Fruit fly (Drosophila melanogaster) whole organism, embryonic: Measurements from ENCODE around the gene CG7484.

Experiments
- Atf6 ChIP-seq: fragments of 200-800 bp; sonication (Bioruptor generic); IDR thresholded peaks from 2 replicates; pipeline ENCODE4 v1.3.6; 2022; ENCODE audit warnings: missing biosample characterization, missing genetic modification characterization
- Bdp1 ChIP-seq: fragments of 200-800 bp; sonication (Bioruptor generic); optimal IDR thresholded peaks from 3 replicates; lab custom pipeline; 2016; ENCODE audit warnings: missing biosample characterization, missing genetic modification characterization
- CG10543 ChIP-seq: fragments of 200-800 bp; sonication (Bioruptor generic); optimal IDR thresholded peaks from 3 replicates; lab custom pipeline; 2017; ENCODE audit warnings: missing biosample characterization, mild to moderate bottlenecking, missing genetic modification characterization, moderate library complexity
- CG12155 ChIP-seq: fragments of 200-800 bp; sonication (Bioruptor generic); optimal IDR thresholded peaks from 3 replicates; lab custom pipeline; 2016; ENCODE audit warnings: missing biosample characterization, missing genetic modification characterization
- CG12769 ChIP-seq: fragments of 200-800 bp; sonication (Bioruptor generic); optimal IDR thresholded peaks from 2 replicates; lab custom pipeline; 2019; ENCODE audit warnings: missing biosample characterization, mild to moderate bottlenecking, missing genetic modification characterization, moderate library complexity
- CG13287 ChIP-seq: fragments of 200-800 bp; sonication (Bioruptor generic); IDR thresholded peaks from 2 replicates; pipeline ENCODE4 v1.3.6; 2022; ENCODE audit warnings: missing biosample characterization, missing genetic modification characterization; ENCODE audit not compliant: partially characterized antibody
- CG13296 ChIP-seq: fragments of 200-800 bp; sonication (Bioruptor generic); optimal IDR thresholded peaks from 3 replicates; lab custom pipeline; 2018; ENCODE audit warnings: missing biosample characterization, mild to moderate bottlenecking, missing genetic modification characterization
- CG14014 ChIP-seq: fragments of 200-800 bp; sonication (Bioruptor generic); IDR thresholded peaks from 2 replicates; pipeline ENCODE4 v1.3.6; 2022; ENCODE audit warnings: missing biosample characterization, missing genetic modification characterization
- CG14050 ChIP-seq: fragments of 200-800 bp; sonication (Bioruptor generic); IDR thresholded peaks from 3 replicates; pipeline ENCODE4 v1.3.6; 2022; ENCODE audit warnings: missing biosample characterization, missing genetic modification characterization
- CG16779 ChIP-seq: fragments of 200-800 bp; sonication (Bioruptor generic); IDR thresholded peaks from 2 replicates; pipeline ENCODE4 v1.3.6; 2022; ENCODE audit warnings: missing biosample characterization, missing genetic modification characterization
- CG17361 ChIP-seq: fragments of 200-800 bp; sonication (Bioruptor generic); IDR thresholded peaks from 3 replicates; pipeline ENCODE4 v1.3.6; 2022; ENCODE audit warnings: missing biosample characterization, missing genetic modification characterization
- CG17612 ChIP-seq: fragments of 200-800 bp; sonication (Bioruptor generic); IDR thresholded peaks from 2 replicates; pipeline ENCODE4 v1.3.6; 2022; ENCODE audit warnings: missing biosample characterization, missing genetic modification characterization
- CG2889 ChIP-seq: fragments of 200-800 bp; sonication (Bioruptor generic); IDR thresholded peaks from 3 replicates; pipeline ENCODE4 v1.3.6; 2022; ENCODE audit warnings: missing biosample characterization, missing genetic modification characterization
- CG32532 ChIP-seq: fragments of 200-800 bp; sonication (Bioruptor generic); IDR thresholded peaks from 2 replicates; pipeline ENCODE4 v1.3.6; 2022; ENCODE audit warnings: missing biosample characterization, missing genetic modification characterization
- CG32767 ChIP-seq: fragments of 200-800 bp; sonication (Bioruptor generic); IDR thresholded peaks from 2 replicates; pipeline ENCODE4 v1.3.6; 2022; ENCODE audit warnings: missing biosample characterization, missing genetic modification characterization
- CG34422 ChIP-seq: fragments of 200-800 bp; sonication (Bioruptor generic); IDR thresholded peaks from 3 replicates; pipeline ENCODE4 v1.3.6; 2022; ENCODE audit warnings: missing biosample characterization, missing genetic modification characterization
- CG4707 ChIP-seq: fragments of 200-800 bp; sonication (Bioruptor generic); optimal IDR thresholded peaks from 2 replicates; lab custom pipeline; 2018; ENCODE audit warnings: missing biosample characterization, mild to moderate bottlenecking, missing genetic modification characterization, moderate library complexity
- CG6175 ChIP-seq: fragments of 200-800 bp; sonication (Bioruptor generic); IDR thresholded peaks from 3 replicates; pipeline ENCODE4 v1.3.6; 2022; ENCODE audit warnings: missing biosample characterization, missing genetic modification characterization
- CG8765 ChIP-seq: fragments of 200-800 bp; sonication (Bioruptor generic); IDR thresholded peaks from 2 replicates; pipeline ENCODE4 v1.3.6; 2022; ENCODE audit warnings: missing biosample characterization, missing genetic modification characterization
- CoRest ChIP-seq: fragments of 200-800 bp; sonication (Bioruptor generic); optimal IDR thresholded peaks from 3 replicates; lab custom pipeline; 2018; ENCODE audit warnings: missing biosample characterization, mild to moderate bottlenecking, missing genetic modification characterization, moderate library complexity
- Deaf1 ChIP-seq: fragments of 200-800 bp; optimal IDR thresholded peaks from 3 replicates; lab custom pipeline; 2019; ENCODE audit warnings: missing biosample characterization, mild to moderate bottlenecking, missing genetic modification characterization, moderate library complexity
- Gsc ChIP-seq: fragments of 200-800 bp; sonication (Bioruptor generic); IDR thresholded peaks from 2 replicates; pipeline ENCODE4 v1.3.6; 2022; ENCODE audit warnings: missing biosample characterization, missing genetic modification characterization
- HmgZ ChIP-seq: fragments of 200-800 bp; sonication (Bioruptor generic); optimal IDR thresholded peaks from 2 replicates; lab custom pipeline; 2018; ENCODE audit warnings: missing biosample characterization, mild to moderate bottlenecking, missing genetic modification characterization
- Hmr ChIP-seq: fragments of 200-800 bp; sonication (Bioruptor generic); optimal IDR thresholded peaks from 3 replicates; lab custom pipeline; 2017; ENCODE audit warnings: mild to moderate bottlenecking, missing biosample characterization, missing genetic modification reagents, missing genetic modification characterization
- MBD-R2 ChIP-seq: fragments of 200-800 bp; sonication (Bioruptor generic); IDR thresholded peaks from 2 replicates; pipeline ENCODE4 v1.3.6; 2022; ENCODE audit warnings: missing biosample characterization, missing genetic modification characterization
- Med ChIP-seq: fragments of 200-800 bp; sonication (Bioruptor generic); peaks from one replicate; lab custom pipeline; 2016; ENCODE audit warnings: missing biosample characterization, missing genetic modification characterization, mild to moderate bottlenecking, inconsistent platforms, moderate library complexity
- Nf-YC ChIP-seq: fragments of 200-800 bp; optimal IDR thresholded peaks from 3 replicates; lab custom pipeline; 2019; ENCODE audit warnings: missing biosample characterization, mild to moderate bottlenecking, missing genetic modification characterization, moderate library complexity
- Ravus ChIP-seq: fragments of 200-800 bp; sonication (Bioruptor generic); IDR thresholded peaks from 2 replicates; pipeline ENCODE4 v1.3.6; 2022; ENCODE audit warnings: missing biosample characterization, missing genetic modification characterization
- Rfx ChIP-seq: fragments of 200-800 bp; sonication (Bioruptor generic); IDR thresholded peaks from 2 replicates; pipeline ENCODE4 v1.3.6; 2022; ENCODE audit warnings: missing biosample characterization, missing genetic modification characterization
- TFAM ChIP-seq: fragments of 200-800 bp; sonication (Bioruptor generic); optimal IDR thresholded peaks from 2 replicates; lab custom pipeline; 2017; ENCODE audit warnings: missing biosample characterization, missing genetic modification characterization, inconsistent platforms
- Trl ChIP-seq, 3 experiments: fragments of >200 bp in 2 of 3; fragments of 200-800 bp in 1 of 3; sonication (Bioruptor generic) in 1 of 3; optimal IDR thresholded peaks; 2 replicates in 1 of 3; 3 replicates in 2 of 3; lab custom pipeline; 2016 to 2017; ENCODE audit warnings: missing biosample characterization in 1 of 3, missing genetic modification characterization in 1 of 3
- aop ChIP-seq: fragments of 200-800 bp; sonication (Bioruptor generic); IDR thresholded peaks from 2 replicates; pipeline ENCODE4 v1.3.6; 2022; ENCODE audit warnings: missing biosample characterization, missing genetic modification characterization
- az2 ChIP-seq: fragments of 200-800 bp; sonication (Bioruptor generic); optimal IDR thresholded peaks from 3 replicates; lab custom pipeline; 2016; ENCODE audit warnings: missing biosample characterization, missing genetic modification characterization
- btn ChIP-seq: fragments of 200-800 bp; sonication (Bioruptor generic); optimal IDR thresholded peaks from 2 replicates; lab custom pipeline; 2016; ENCODE audit warnings: missing biosample characterization, missing genetic modification characterization
- cad ChIP-seq: fragments of >200 bp; optimal IDR thresholded peaks from 2 replicates; lab custom pipeline; 2017; ENCODE audit warnings: missing biosample characterization, missing genetic modification characterization
- chinmo ChIP-seq: fragments of 200-800 bp; sonication (Bioruptor generic); IDR thresholded peaks from 4 replicates; pipeline ENCODE4 v1.3.6; 2022; ENCODE audit warnings: missing biosample characterization, missing genetic modification characterization; ENCODE audit not compliant: partially characterized antibody
- crol ChIP-seq: fragments of 200-800 bp; sonication (Bioruptor generic); IDR thresholded peaks from 2 replicates; pipeline ENCODE4 v1.3.6; 2022; ENCODE audit warnings: missing biosample characterization, missing genetic modification characterization
- dysf ChIP-seq: fragments of 200-800 bp; sonication (Bioruptor generic); IDR thresholded peaks from 3 replicates; pipeline ENCODE4 v1.3.6; 2022; ENCODE audit warnings: missing biosample characterization, missing genetic modification characterization
- fu2 ChIP-seq: fragments of 200-800 bp; sonication (Bioruptor generic); optimal IDR thresholded peaks from 2 replicates; lab custom pipeline; 2016; ENCODE audit warnings: missing biosample characterization, missing genetic modification characterization
- grn ChIP-seq: fragments of 200-800 bp; sonication (Bioruptor generic); optimal IDR thresholded peaks from 3 replicates; lab custom pipeline; 2017; ENCODE audit warnings: missing biosample characterization, missing genetic modification characterization
- gsb-n ChIP-seq: fragments of 200-800 bp; sonication (Bioruptor generic); optimal IDR thresholded peaks from 3 replicates; lab custom pipeline; 2018; ENCODE audit warnings: missing biosample characterization, mild to moderate bottlenecking, missing genetic modification characterization
- her ChIP-seq: fragments of 200-800 bp; sonication (Bioruptor generic); optimal IDR thresholded peaks from 2 replicates; lab custom pipeline; 2016; ENCODE audit warnings: missing biosample characterization, missing genetic modification characterization
- hkb ChIP-seq, 2 experiments: fragments of 200-800 bp in 1 of 2; fragments of >200 bp in 1 of 2; sonication (Bioruptor generic) in 1 of 2; IDR thresholded peaks in 1 of 2; optimal IDR thresholded peaks in 1 of 2; 2 replicates each; pipeline versions ENCODE4 v1.3.6 to Lab custom; 2017 to 2022; ENCODE audit warnings: missing biosample characterization in 1 of 2, missing genetic modification characterization in 1 of 2
- nau ChIP-seq: fragments of 200-800 bp; sonication (Bioruptor generic); optimal IDR thresholded peaks from 3 replicates; lab custom pipeline; 2017; ENCODE audit warnings: missing biosample characterization, mild to moderate bottlenecking, missing genetic modification characterization, missing genetic modification reagents
- rib ChIP-seq: fragments of 200-800 bp; sonication (Bioruptor generic); IDR thresholded peaks from 2 replicates; pipeline ENCODE4 v1.3.6; 2022; ENCODE audit warnings: missing biosample characterization, missing genetic modification characterization
- sd ChIP-seq: fragments of 200-800 bp; sonication (Bioruptor generic); optimal IDR thresholded peaks from 3 replicates; lab custom pipeline; 2018; ENCODE audit warnings: missing biosample characterization, mild to moderate bottlenecking, missing genetic modification characterization, moderate library complexity
- sr ChIP-seq: fragments of 200-800 bp; sonication (Bioruptor generic); IDR thresholded peaks from 3 replicates; pipeline ENCODE4 v1.3.6; 2022; ENCODE audit warnings: missing biosample characterization, missing genetic modification characterization
- tna ChIP-seq: fragments of 200-800 bp; sonication (Bioruptor generic); IDR thresholded peaks from 2 replicates; pipeline ENCODE4 v1.3.6; 2022; ENCODE audit warnings: missing biosample characterization, missing genetic modification characterization; ENCODE audit not compliant: partially characterized antibody
- trh ChIP-seq: fragments of 200-800 bp; sonication (Bioruptor generic); optimal IDR thresholded peaks from 2 replicates; lab custom pipeline; 2016; ENCODE audit warnings: missing biosample characterization, missing genetic modification characterization
- tup ChIP-seq: fragments of 200-800 bp; sonication (Bioruptor generic); optimal IDR thresholded peaks from 2 replicates; lab custom pipeline; 2016; ENCODE audit warnings: missing biosample characterization, mild to moderate bottlenecking, missing genetic modification characterization, moderate library complexity

Gene CG7484

DNA sequence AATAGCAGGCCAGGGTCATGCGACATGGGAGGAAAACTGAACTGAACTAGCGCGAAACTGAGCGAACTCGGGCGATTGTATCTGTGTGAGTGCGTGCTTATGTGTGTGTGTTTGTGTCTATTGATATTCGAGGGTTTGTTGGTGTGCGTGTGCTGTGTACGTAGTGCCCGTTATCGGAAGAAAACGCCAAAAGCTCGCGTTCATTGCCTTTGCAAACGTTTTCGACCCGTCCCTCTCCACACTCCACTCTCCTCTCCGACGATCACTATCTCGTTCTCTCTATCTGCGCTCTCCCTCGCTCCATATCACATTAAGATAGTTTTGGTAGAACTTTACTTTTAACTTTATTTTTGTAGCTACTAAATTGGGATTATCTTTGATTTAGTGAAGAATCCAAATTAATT, 37.5 kb upstream of the CG7484 start (continued):
- no peak for TF ChIP-seq hkb (optimal IDR thresholded peaks at IDR 0.05; lab: Kevin White, UChicago)
- peak; percentile 27; the same call in 1 of the 2 replicates for TF ChIP-seq hkb (GFP tag; IDR thresholded peaks at IDR 0.05; lab: Robert Waterston, UW)
- peak; percentile 22; the same call in 1 of the 2 replicates for TF ChIP-seq MBD-R2 (GFP tag; lab: Robert Waterston, UW)
- no peak for TF ChIP-seq CG16779
- TF ChIP-seq crol (GFP tag; lab: Robert Waterston, UW): peak; percentile 89
- TF ChIP-seq tna: 0 out of 2 replicates have a peak, but pooled peaks have one; percentile 49
- TF ChIP-seq nau (GFP tag; lab: Kevin White, UChicago): no peak
- peak; percentile 47 for TF ChIP-seq Deaf1 (tag; lab: Kevin White, UChicago)
- no peak for TF ChIP-seq CG17612
- peak; percentile 25; the same call in 1 of the 2 replicates for TF ChIP-seq CG14014 (GFP tag; lab: Robert Waterston, UW)
- no peak for TF ChIP-seq CG2889 (GFP tag; lab: Robert Waterston, UW)
- TF ChIP-seq CG14050: no peak
- peak; percentile 35; the same call in 1 of the 2 replicates for TF ChIP-seq CG32767 (GFP tag; lab: Robert Waterston, UW)
- TF ChIP-seq aop (GFP tag; lab: Robert Waterston, UW): no peak
- peak; percentile 3 for TF ChIP-seq fu2 (GFP tag; lab: Kevin White, UChicago)
- no peak for TF ChIP-seq gsb-n (tag; lab: Kevin White, UChicago)
- TF ChIP-seq CG6175 (GFP tag; lab: Robert Waterston, UW): peak; percentile 61; the same call in 1 of the 3 replicates
- TF ChIP-seq Med (GFP tag; lab: Kevin White, UChicago): peak; percentile 83
- TF ChIP-seq HmgZ (tag; lab: Kevin White, UChicago): peak; percentile 66
- peak; percentile 88 for TF ChIP-seq rib
- TF ChIP-seq CG12155 (GFP tag; lab: Kevin White, UChicago): no peak
- peak; percentile 17; the same call in 1 of the 2 replicates for TF ChIP-seq Rfx (GFP tag; lab: Robert Waterston, UW)
- peak; percentile 99 for TF ChIP-seq chinmo (GFP tag; lab: Robert Waterston, UW)
- TF ChIP-seq CG12769 (tag; lab: Kevin White, UChicago): peak; percentile 72
- TF ChIP-seq Gsc (GFP tag; lab: Robert Waterston, UW): no peak
- TF ChIP-seq Atf6 (GFP tag; lab: Robert Waterston, UW): peak; percentile 56; the same call in 1 of the 2 replicates
- no peak for TF ChIP-seq CG4707
- no peak for TF ChIP-seq btn
- TF ChIP-seq CoRest: no peak
- peak; percentile 58 for TF ChIP-seq CG13296 (GFP tag; lab: Kevin White, UChicago)
- TF ChIP-seq sr: no peak
- TF ChIP-seq Hmr (GFP tag; lab: Kevin White, UChicago): peak; percentile 43
- TF ChIP-seq CG10543: peak; percentile 63
- no peak for TF ChIP-seq tup (GFP tag; lab: Kevin White, UChicago)
- no peak for TF ChIP-seq az2
- peak; percentile 38 to 80 for TF ChIP-seq Trl (optimal IDR thresholded peaks at IDR 0.05; lab: Kevin White, UChicago)
- no peak for TF ChIP-seq Trl (GFP tag; optimal IDR thresholded peaks at IDR 0.05; lab: Kevin White, UChicago)
- no peak for TF ChIP-seq CG8765 (GFP tag; lab: Robert Waterston, UW)
- no peak for TF ChIP-seq cad (GFP tag; lab: Kevin White, UChicago)
- no peak for TF ChIP-seq TFAM (GFP tag; lab: Kevin White, UChicago)
- TF ChIP-seq Bdp1: no peak
- TF ChIP-seq trh (GFP tag; lab: Kevin White, UChicago): no peak
- peak; percentile 19 for TF ChIP-seq her (GFP tag; lab: Kevin White, UChicago)
- TF ChIP-seq CG32532: no peak
- no peak for TF ChIP-seq CG17361
- peak; percentile 63 for TF ChIP-seq sd (tag; lab: Kevin White, UChicago)
- TF ChIP-seq grn (GFP tag; lab: Kevin White, UChicago): peak; percentile 90
- TF ChIP-seq Nf-YC (tag; lab: Kevin White, UChicago): peak; percentile 36
- TF ChIP-seq dysf (GFP tag; lab: Robert Waterston, UW): no peak
- peak; percentile 39 for TF ChIP-seq CG13287 (GFP tag; lab: Robert Waterston, UW)
- no peak for TF ChIP-seq Ravus (GFP tag; lab: Robert Waterston, UW)
- no peak for TF ChIP-seq CG34422 (GFP tag; lab: Robert Waterston, UW)
